Fruit fly (Drosophila melanogaster) whole organism: Measurements from ENCODE around the gene Clk.

Source experiments
- CG8478 ChIP-seq: fragments of >200 bp; optimal IDR thresholded peaks from 2 replicates; lab custom pipeline; 2018; ENCODE audit warnings: inconsistent platforms
- Dll ChIP-seq: fragments of >200 bp; optimal IDR thresholded peaks from 2 replicates; lab custom pipeline; 2017
- EcR ChIP-seq, 2 experiments: fragments of >200 bp; optimal IDR thresholded peaks; 2 replicates each; lab custom pipeline; 2017; ENCODE audit warnings: missing biosample characterization in 2 of 2, missing genetic modification characterization in 2 of 2, missing genetic modification reagents in 2 of 2
- pan ChIP-seq: fragments of >200 bp; optimal IDR thresholded peaks from 2 replicates; lab custom pipeline; 2017
- psq ChIP-seq: fragments of >200 bp; optimal IDR thresholded peaks from 2 replicates; lab custom pipeline; 2017
- usp ChIP-seq: fragments of >200 bp; optimal IDR thresholded peaks from 2 replicates; lab custom pipeline; 2017; ENCODE audit warnings: missing biosample characterization, missing genetic modification characterization, mixed read lengths

Gene Clk

DNA sequence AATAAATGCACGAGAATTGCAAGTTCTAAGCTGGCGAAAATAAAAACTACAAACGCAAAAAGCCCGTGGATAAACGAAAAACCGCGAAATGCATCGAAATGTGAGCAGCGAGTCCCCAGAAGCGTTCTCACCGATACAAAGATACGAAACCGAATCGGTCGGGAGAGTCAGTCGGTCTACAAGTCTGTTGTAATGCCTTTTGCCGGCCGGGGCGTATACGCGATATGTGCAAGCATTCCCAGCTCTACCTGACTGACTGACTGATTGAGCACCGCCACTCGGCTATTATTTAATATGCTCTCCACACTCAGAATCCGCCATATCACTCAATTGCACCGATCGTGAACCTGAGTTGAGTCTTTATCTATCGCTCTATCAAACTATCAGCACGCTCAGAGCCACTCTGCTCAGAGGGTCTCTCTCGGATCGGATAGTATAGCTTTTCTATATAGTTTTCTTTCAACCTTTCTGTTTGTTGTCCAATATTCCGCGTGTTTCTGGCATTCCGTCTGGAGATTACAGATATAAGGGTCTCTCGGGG is at the start of gene Clk:
Gene Clk (minus strand): TSS at position 239 of the 541 bp plus-strand sequence.
- TF ChIP-seq pan (lab: Kevin White, UChicago) = no peak
- TF ChIP-seq psq = no peak
- no peak for TF ChIP-seq Dll (lab: Kevin White, UChicago)
- TF ChIP-seq usp (GFP tag; lab: Kevin White, UChicago) = no peak
- TF ChIP-seq EcR (GFP tag; optimal IDR thresholded peaks at IDR 0.05; lab: Kevin White, UChicago) = no peak
- no peak for TF ChIP-seq CG8478 (lab: Kevin White, UChicago)

DNA sequence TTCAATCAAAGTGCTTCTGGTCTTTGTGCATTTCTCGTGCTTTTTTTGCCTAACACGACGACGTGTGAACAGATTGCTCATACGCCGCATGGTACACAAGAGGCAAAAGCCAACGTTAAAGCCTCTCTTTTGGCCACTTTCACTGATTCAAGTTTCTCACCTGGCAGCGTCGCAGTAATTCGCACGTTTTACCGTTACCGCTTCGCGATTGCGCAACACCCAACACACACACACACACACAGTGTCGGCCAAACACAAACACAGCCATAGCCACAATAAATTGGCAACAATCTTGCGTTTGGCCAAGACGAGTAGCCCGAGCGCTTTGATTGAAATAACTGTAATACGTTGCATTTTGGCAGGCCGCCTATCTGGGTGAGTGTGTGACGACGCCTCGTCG is 47.8 kb upstream of the Clk start:
- TF ChIP-seq pan (lab: Kevin White, UChicago) (no peak), EcR (GFP tag; optimal IDR thresholded peaks at IDR 0.05; lab: Kevin White, UChicago) (no peak), psq (no peak), usp (GFP tag; lab: Kevin White, UChicago) (no peak), Dll (lab: Kevin White, UChicago) (no peak), CG8478 (lab: Kevin White, UChicago) (no peak)

- TF ChIP-seq pan (lab: Kevin White, UChicago) = no peak
Measured at dm6 chr3L:7821615-7822574, 46.5 kb upstream of the Clk start.

DNA sequence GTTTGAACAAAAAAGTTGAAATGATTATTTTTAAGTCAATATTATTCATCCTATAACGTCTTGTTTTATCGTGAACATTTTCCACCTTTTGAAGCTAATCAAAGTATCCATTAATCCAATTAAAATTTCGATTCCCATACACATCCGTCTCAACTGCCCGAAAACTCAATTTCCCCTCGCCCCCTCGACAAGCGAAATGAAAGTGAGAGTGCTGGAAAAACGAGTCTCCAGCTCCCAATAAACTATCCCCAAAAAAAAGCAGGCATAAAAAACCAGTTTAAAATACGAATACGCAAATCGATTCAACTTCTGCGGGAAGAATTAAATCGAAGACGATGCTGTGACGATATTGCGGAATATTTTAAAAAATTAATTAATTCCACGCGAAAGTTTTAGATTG is 45.8 kb upstream of the Clk start:
- TF ChIP-seq usp (GFP tag; lab: Kevin White, UChicago) (no peak), EcR (GFP tag; optimal IDR thresholded peaks at IDR 0.05; lab: Kevin White, UChicago) (no peak), pan (lab: Kevin White, UChicago) (no peak), Dll (lab: Kevin White, UChicago) (no peak), psq (no peak), CG8478 (lab: Kevin White, UChicago) (no peak)

- TF ChIP-seq usp (GFP tag; lab: Kevin White, UChicago) = no peak
- no peak for TF ChIP-seq EcR (GFP tag; optimal IDR thresholded peaks at IDR 0.05; lab: Kevin White, UChicago)
- no peak for TF ChIP-seq Dll (lab: Kevin White, UChicago)
- no peak for TF ChIP-seq psq
- no peak for TF ChIP-seq CG8478 (lab: Kevin White, UChicago)
- TF ChIP-seq pan (lab: Kevin White, UChicago) = no peak
Measured at dm6 chr3L:7820236-7820635, 44.8 kb upstream of the Clk start.

DNA sequence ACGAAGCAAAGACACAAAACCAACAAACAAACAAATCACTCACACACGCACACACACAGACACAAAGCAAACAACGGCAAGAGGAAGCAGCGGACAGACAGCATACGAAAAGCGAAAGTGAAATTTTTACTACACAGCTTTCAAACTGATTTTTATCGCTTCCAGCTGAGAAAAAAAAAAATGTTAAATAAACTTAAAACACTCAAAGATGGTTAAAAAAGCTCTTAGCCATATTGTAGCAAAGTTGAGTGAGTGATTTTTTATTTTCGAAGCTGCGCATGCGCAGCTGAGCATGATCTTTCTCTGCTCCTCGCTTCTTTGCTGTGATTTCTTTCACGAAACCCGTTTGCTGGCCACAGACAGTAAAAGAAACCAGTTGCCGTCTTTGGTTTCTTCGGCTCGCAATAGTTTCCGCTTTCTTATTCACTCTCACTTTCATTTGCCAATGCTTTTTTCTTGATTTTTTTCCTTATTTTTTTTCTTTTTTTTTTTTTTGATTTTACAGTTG is 43.1 kb upstream of the Clk start:
- TF ChIP-seq Dll (lab: Kevin White, UChicago) (no peak), pan (lab: Kevin White, UChicago) (no peak), EcR (GFP tag; optimal IDR thresholded peaks at IDR 0.05; lab: Kevin White, UChicago) (no peak), psq (no peak), usp (GFP tag; lab: Kevin White, UChicago) (no peak), CG8478 (lab: Kevin White, UChicago) (no peak)

DNA sequence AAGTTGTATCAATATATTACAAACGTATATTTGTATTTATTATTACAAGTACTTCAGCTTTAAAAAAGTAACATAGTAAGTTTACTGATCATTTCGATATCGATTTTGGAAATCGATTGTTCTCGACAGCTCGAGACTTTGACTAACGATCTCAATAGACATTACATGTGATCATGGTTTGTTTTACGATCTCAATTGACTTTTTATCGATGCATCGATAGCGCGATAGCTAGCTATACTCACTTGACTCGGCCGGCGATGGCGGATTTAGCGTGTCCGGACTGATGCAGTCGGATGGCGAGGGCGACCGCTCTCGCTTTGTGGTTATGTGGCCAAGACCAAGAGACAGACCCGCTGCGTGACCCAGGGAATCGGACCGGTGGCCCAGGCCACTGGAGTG is 41.8 kb upstream of the Clk start:
- TF ChIP-seq EcR (GFP tag; optimal IDR thresholded peaks at IDR 0.05; lab: Kevin White, UChicago) = no peak
- no peak for TF ChIP-seq CG8478 (lab: Kevin White, UChicago)
- no peak for TF ChIP-seq psq
- no peak for TF ChIP-seq usp (GFP tag; lab: Kevin White, UChicago)
- TF ChIP-seq Dll (lab: Kevin White, UChicago) = no peak

DNA sequence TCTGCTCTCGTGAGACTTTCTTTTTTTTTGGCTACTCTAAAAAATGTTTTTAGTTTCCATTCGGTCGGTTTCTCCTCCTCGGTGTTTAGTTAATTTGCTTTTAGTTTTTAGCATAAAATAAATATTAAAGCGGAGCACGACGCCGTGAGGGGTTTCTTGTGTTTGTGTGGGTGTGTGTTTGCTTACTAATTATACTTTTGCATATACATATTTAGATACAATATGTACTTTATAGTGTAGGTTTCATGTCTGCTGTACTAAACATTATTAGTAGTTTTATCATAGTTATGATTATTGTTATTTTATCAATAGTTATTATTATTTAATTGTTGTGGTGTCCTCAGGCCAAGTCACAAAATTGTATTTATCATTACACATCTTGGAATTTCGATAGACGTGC is 40.6 kb upstream of the Clk start:
- TF ChIP-seq CG8478 (lab: Kevin White, UChicago) (no peak), Dll (lab: Kevin White, UChicago) (no peak), pan (lab: Kevin White, UChicago) (no peak), EcR (GFP tag; optimal IDR thresholded peaks at IDR 0.05; lab: Kevin White, UChicago) (no peak), usp (GFP tag; lab: Kevin White, UChicago) (no peak), psq (no peak)

- TF ChIP-seq pan (lab: Kevin White, UChicago) (no peak), usp (GFP tag; lab: Kevin White, UChicago) (no peak), psq (no peak), Dll (lab: Kevin White, UChicago) (no peak), CG8478 (lab: Kevin White, UChicago) (no peak), EcR (GFP tag; optimal IDR thresholded peaks at IDR 0.05; lab: Kevin White, UChicago) (no peak)
Measured at dm6 chr3L:7813422-7813821, 38.0 kb upstream of the Clk start.

DNA sequence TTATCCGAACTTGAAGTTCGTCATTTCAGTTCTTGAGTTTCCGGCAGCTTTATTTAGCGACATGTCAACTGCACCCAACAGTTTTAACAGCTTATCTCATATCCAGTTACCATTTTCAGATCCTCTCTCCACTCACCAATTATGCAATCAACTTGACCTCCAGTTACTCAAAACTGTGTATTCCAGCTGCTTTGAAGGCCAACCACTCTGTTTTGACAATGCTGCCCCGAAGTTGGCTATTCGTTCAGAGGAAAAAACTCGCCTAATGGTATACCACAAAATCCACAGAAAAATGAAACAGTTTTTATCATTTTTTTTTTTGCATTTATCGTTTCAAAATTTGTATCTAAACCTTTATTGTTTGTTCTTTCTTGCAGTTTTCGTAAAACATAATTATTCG is 36.2 kb upstream of the Clk start:
- TF ChIP-seq CG8478 (lab: Kevin White, UChicago) (no peak), Dll (lab: Kevin White, UChicago) (no peak), psq (no peak), pan (lab: Kevin White, UChicago) (no peak), EcR (GFP tag; optimal IDR thresholded peaks at IDR 0.05; lab: Kevin White, UChicago) (no peak), usp (GFP tag; lab: Kevin White, UChicago) (no peak)

dm6 chr3L:7810924-7811323 is 35.5 kb upstream of the Clk start:
- TF ChIP-seq psq = no peak
- TF ChIP-seq CG8478 (lab: Kevin White, UChicago) = no peak
- TF ChIP-seq Dll (lab: Kevin White, UChicago) = no peak
- TF ChIP-seq usp (GFP tag; lab: Kevin White, UChicago) = no peak
- TF ChIP-seq EcR (GFP tag; optimal IDR thresholded peaks at IDR 0.05; lab: Kevin White, UChicago) = no peak
